Fruit fly (Drosophila melanogaster) whole organism, embryonic: ENCODE results near the gene dunk.
A peak's percentile ranks its signal among the peaks of the same experiment; 100 is the strongest.

ENCODE experiments used
- CG1024 ChIP-seq: fragments of 200-800 bp; sonication (Bioruptor generic); IDR thresholded peaks from 2 replicates; pipeline ENCODE4 v1.3.6; 2022; ENCODE audit warnings: missing biosample characterization, missing genetic modification characterization
- CG13296 ChIP-seq: fragments of 200-800 bp; sonication (Bioruptor generic); optimal IDR thresholded peaks from 3 replicates; lab custom pipeline; 2018; ENCODE audit warnings: missing biosample characterization, mild to moderate bottlenecking, missing genetic modification characterization
- CG13894 ChIP-seq: fragments of 200-800 bp; sonication (Bioruptor generic); optimal IDR thresholded peaks from 3 replicates; lab custom pipeline; 2018; ENCODE audit warnings: missing biosample characterization, mild to moderate bottlenecking, missing genetic modification characterization, moderate library complexity
- exex ChIP-seq: fragments of 200-800 bp; sonication (Bioruptor generic); optimal IDR thresholded peaks from 4 replicates; lab custom pipeline; 2018; ENCODE audit warnings: missing biosample characterization, mild to moderate bottlenecking, missing genetic modification characterization, moderate library complexity
- mld ChIP-seq: fragments of 200-800 bp; sonication (Bioruptor generic); IDR thresholded peaks from 3 replicates; pipeline ENCODE4 v1.3.6; 2022; ENCODE audit warnings: missing biosample characterization, missing genetic modification characterization; ENCODE audit not compliant: partially characterized antibody
- ssp ChIP-seq: fragments of 200-800 bp; sonication (Bioruptor generic); IDR thresholded peaks from 2 replicates; pipeline ENCODE4 v1.3.6; 2022; ENCODE audit warnings: missing biosample characterization, missing genetic modification characterization

Gene dunk

DNA sequence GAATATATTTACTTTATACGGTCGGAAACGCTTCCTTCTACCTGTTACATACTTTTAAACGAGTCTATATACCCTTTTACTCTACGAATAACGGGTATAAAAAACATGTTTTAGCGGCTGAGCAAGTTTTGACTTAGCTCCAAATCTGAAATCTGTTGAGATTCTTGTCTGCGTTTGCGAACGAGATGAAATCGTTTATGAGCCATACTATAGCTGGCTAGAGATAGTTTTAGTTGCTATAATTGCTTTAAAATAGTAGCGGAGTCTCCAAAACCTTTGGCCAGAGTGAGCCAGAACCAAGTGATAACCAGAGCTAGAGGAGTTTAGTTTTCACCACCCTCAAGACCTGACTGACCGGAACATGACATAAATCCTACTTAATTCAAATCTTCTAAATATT is 25.0 kb downstream of the dunk start:
- TF ChIP-seq mld (GFP tag; lab: Robert Waterston, UW) (peak; percentile 67; the same call in 1 of the 3 replicates), exex (tag; lab: Kevin White, UChicago) (no peak), CG13894 (tag; lab: Kevin White, UChicago) (peak; percentile 71), CG13296 (GFP tag; lab: Kevin White, UChicago) (no peak)

DNA sequence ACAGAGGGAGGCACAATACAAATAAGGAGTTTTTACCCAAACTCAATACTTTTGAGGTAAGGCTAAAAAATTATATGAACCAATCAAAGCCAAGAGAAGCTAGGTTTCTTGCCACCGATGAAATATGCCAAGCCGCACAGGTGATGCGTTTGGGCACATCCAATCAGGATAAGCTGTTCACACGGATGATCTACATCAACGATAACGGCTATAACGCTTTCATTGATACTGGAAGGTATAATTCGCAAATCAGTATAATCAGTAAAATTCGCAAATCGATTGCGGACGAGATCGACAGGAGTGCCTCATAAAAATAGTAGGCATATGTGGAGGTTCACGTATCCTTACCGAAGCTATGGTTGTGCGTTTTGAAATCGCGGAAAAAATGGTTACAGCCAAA is 47.9 kb downstream of the dunk start:
- TF ChIP-seq ssp (GFP tag; lab: Robert Waterston, UW) (peak; percentile 67), CG1024 (GFP tag; lab: Robert Waterston, UW) (peak; percentile 65)
